Worm (Caenorhabditis elegans) whole organism, L4 larva: ENCODE measurements around the gene nhr-131.

Experiments
- R02D3.7 ChIP-seq: fragments of 150-350 bp; sonication (generic microtip); optimal IDR thresholded peaks from 3 replicates; lab custom pipeline; 2014; ENCODE audit warnings: missing biosample characterization, missing genetic modification characterization
- ZK546.5 ChIP-seq, 2 experiments: sonication (generic microtip); optimal IDR thresholded peaks; 2 replicates each; lab custom pipeline; 2017; ENCODE audit warnings: missing biosample characterization in 2 of 2, missing genetic modification characterization in 2 of 2
- aha-1 ChIP-seq: fragments of 150-350 bp; peaks from one replicate; lab custom pipeline; 2014; ENCODE audit warnings: missing biosample characterization, missing genetic modification characterization
- dpl-1 ChIP-seq: fragments of 150-350 bp; optimal IDR thresholded peaks from 2 replicates; lab custom pipeline; 2014; ENCODE audit warnings: missing biosample characterization, missing genetic modification reagents, missing genetic modification characterization
- dve-1 ChIP-seq: sonication (generic microtip); optimal IDR thresholded peaks from 2 replicates; lab custom pipeline; 2017; ENCODE audit warnings: antibody characterized with exemption, mild to moderate bottlenecking, missing genetic modification characterization, missing compliant biosample characterization; ENCODE audit not compliant: insufficient read depth
- lin-15B ChIP-seq: fragments of 150-350 bp; sonication (generic microtip); optimal IDR thresholded peaks from 3 replicates; lab custom pipeline; 2014; ENCODE audit warnings: missing biosample characterization, missing genetic modification characterization
- lin-39 ChIP-seq: fragments of 150-350 bp; optimal IDR thresholded peaks from 2 replicates; lab custom pipeline; 2014; ENCODE audit warnings: missing biosample characterization, missing genetic modification reagents, missing genetic modification characterization
- nhr-76 ChIP-seq: fragments of 150-350 bp; optimal IDR thresholded peaks from 2 replicates; lab custom pipeline; 2014; ENCODE audit warnings: missing biosample characterization, missing genetic modification characterization
- skn-1 ChIP-seq: fragments of 150-350 bp; optimal IDR thresholded peaks from 2 replicates; lab custom pipeline; 2014; ENCODE audit warnings: missing biosample characterization, missing genetic modification characterization
- snpc-4 ChIP-seq: fragments of 150-350 bp; optimal IDR thresholded peaks from 2 replicates; lab custom pipeline; 2014; ENCODE audit warnings: missing biosample characterization, missing genetic modification characterization
- zag-1 ChIP-seq: fragments of 150-350 bp; optimal IDR thresholded peaks from 2 replicates; lab custom pipeline; 2014; ENCODE audit warnings: missing biosample characterization, missing genetic modification characterization
- zip-2 ChIP-seq: fragments of 150-350 bp; optimal IDR thresholded peaks from 2 replicates; lab custom pipeline; 2014; ENCODE audit warnings: missing biosample characterization, missing genetic modification characterization

DNA sequence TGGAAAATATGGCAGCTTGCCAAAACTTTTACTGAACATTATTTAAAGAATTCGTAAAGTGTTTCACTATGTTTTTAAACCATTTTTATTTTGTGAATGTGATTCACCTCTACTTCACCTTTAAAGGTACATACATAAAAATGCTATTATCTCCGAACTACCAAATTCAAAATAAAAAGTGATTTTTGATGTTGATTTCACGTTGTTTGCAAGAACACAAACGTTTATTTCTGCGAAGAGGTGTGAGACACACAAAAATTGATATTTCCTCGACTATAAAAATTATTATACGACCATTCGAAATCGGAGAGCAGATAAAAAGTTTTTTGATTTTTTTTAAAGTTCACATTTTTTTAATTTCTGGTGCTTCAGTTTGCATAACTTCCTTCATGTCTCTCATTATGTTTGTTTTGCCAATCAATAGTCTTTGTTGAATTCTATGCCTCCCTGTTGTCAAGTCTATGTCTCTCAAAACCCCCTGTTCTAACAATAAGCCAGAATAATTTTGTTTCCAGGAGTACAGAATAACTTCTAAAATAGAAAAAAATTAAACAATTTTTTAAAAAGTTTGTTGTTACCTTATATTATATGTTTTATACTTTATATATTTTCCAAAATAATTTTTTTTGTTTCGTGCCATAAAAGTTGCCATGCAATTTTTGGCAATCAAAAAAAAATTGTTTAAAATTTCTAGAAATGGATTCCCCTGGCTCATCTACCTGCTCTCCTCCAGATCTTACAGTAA, 43.2 kb upstream of the nhr-131 start, which contains the start of gene nhr-123:
- TF ChIP-seq R02D3.7 (tag; lab: Kevin White, UChicago) (no peak), skn-1 (tag; lab: Kevin White, UChicago) (no peak), ZK546.5 (tag; optimal IDR thresholded peaks at IDR 0.05; lab: Kevin White, UChicago) (no peak), zag-1 (tag; lab: Kevin White, UChicago) (no peak), dpl-1 (GFP tag; lab: Kevin White, UChicago) (no peak), dve-1 (tag; lab: Kevin White, UChicago) (peak; percentile 5), lin-39 (no peak), zip-2 (tag; lab: Kevin White, UChicago) (no peak), nhr-76 (tag; lab: Kevin White, UChicago) (no peak), aha-1 (no peak), lin-15B (tag; lab: Kevin White, UChicago) (no peak), snpc-4 (tag; lab: Kevin White, UChicago) (no peak)
